Fruit fly (Drosophila melanogaster) whole organism, embryonic: ENCODE results near the gene Sr-CI.

Experiments
- Ada2b ChIP-seq: fragments of 200-800 bp; sonication (Bioruptor generic); IDR thresholded peaks from 2 replicates; pipeline ENCODE4 v1.3.6; 2022; ENCODE audit warnings: missing biosample characterization, missing genetic modification characterization
- Adf1 ChIP-seq: fragments of 200-800 bp; sonication (Bioruptor generic); IDR thresholded peaks from 2 replicates; pipeline ENCODE4 v1.3.6; 2022; ENCODE audit warnings: missing biosample characterization, missing genetic modification characterization
- B-H1 ChIP-seq: fragments of 200-800 bp; sonication (Bioruptor generic); IDR thresholded peaks from 3 replicates; pipeline ENCODE4 v1.3.6; 2022; ENCODE audit warnings: missing biosample characterization, missing genetic modification characterization
- CG10565 ChIP-seq: fragments of 200-800 bp; sonication (Bioruptor generic); optimal IDR thresholded peaks from 3 replicates; lab custom pipeline; 2016; ENCODE audit warnings: missing biosample characterization, mild to moderate bottlenecking, missing genetic modification characterization
- CG10654 ChIP-seq: fragments of 200-800 bp; sonication (Bioruptor generic); optimal IDR thresholded peaks from 2 replicates; lab custom pipeline; 2016; ENCODE audit warnings: missing biosample characterization, missing genetic modification characterization
- CG10959 ChIP-seq: fragments of 200-800 bp; sonication (Bioruptor generic); IDR thresholded peaks from 2 replicates; pipeline ENCODE4 v1.3.6; 2022; ENCODE audit warnings: missing biosample characterization, missing genetic modification characterization
- CG11093 ChIP-seq: fragments of 200-800 bp; sonication (Bioruptor generic); IDR thresholded peaks from 3 replicates; pipeline ENCODE4 v1.3.6; 2022; ENCODE audit warnings: missing biosample characterization, missing genetic modification characterization
- CG12236 ChIP-seq: fragments of 200-800 bp; sonication (Bioruptor generic); optimal IDR thresholded peaks from 2 replicates; lab custom pipeline; 2016; ENCODE audit warnings: missing biosample characterization, missing genetic modification characterization
- CG12391 ChIP-seq: fragments of 200-800 bp; sonication (Bioruptor generic); optimal IDR thresholded peaks from 3 replicates; lab custom pipeline; 2018; ENCODE audit warnings: missing biosample characterization, mild to moderate bottlenecking, missing genetic modification characterization, moderate library complexity
- CG13287 ChIP-seq: fragments of 200-800 bp; sonication (Bioruptor generic); IDR thresholded peaks from 2 replicates; pipeline ENCODE4 v1.3.6; 2022; ENCODE audit warnings: missing biosample characterization, missing genetic modification characterization; ENCODE audit not compliant: partially characterized antibody
- CG13894 ChIP-seq: fragments of 200-800 bp; sonication (Bioruptor generic); optimal IDR thresholded peaks from 3 replicates; lab custom pipeline; 2018; ENCODE audit warnings: missing biosample characterization, mild to moderate bottlenecking, missing genetic modification characterization, moderate library complexity
- CG14710 ChIP-seq: fragments of 200-800 bp; sonication (Bioruptor generic); optimal IDR thresholded peaks from 3 replicates; lab custom pipeline; 2019; ENCODE audit warnings: missing biosample characterization, mild to moderate bottlenecking, missing genetic modification characterization, moderate library complexity
- CG16815 ChIP-seq: fragments of 200-800 bp; sonication (Bioruptor generic); optimal IDR thresholded peaks from 3 replicates; lab custom pipeline; 2017; ENCODE audit warnings: missing biosample characterization, mild to moderate bottlenecking, missing genetic modification characterization
- CG17361 ChIP-seq: fragments of 200-800 bp; sonication (Bioruptor generic); IDR thresholded peaks from 3 replicates; pipeline ENCODE4 v1.3.6; 2022; ENCODE audit warnings: missing biosample characterization, missing genetic modification characterization
- CG17568 ChIP-seq: fragments of 200-800 bp; sonication (Bioruptor generic); optimal IDR thresholded peaks from 2 replicates; lab custom pipeline; 2018; ENCODE audit warnings: missing biosample characterization, mild to moderate bottlenecking, missing genetic modification characterization, moderate library complexity
- CG17802 ChIP-seq: fragments of 200-800 bp; sonication (Bioruptor generic); optimal IDR thresholded peaks from 2 replicates; lab custom pipeline; 2018; ENCODE audit warnings: missing biosample characterization, mild to moderate bottlenecking, missing genetic modification characterization, moderate library complexity
- CG18764 ChIP-seq: fragments of 200-800 bp; sonication (Bioruptor generic); optimal IDR thresholded peaks from 3 replicates; lab custom pipeline; 2016; ENCODE audit warnings: missing biosample characterization, missing genetic modification characterization
- CG2120 ChIP-seq: fragments of 200-800 bp; sonication (Bioruptor generic); optimal IDR thresholded peaks from 3 replicates; lab custom pipeline; 2016; ENCODE audit warnings: missing biosample characterization, missing genetic modification characterization
- CG32767 ChIP-seq: fragments of 200-800 bp; sonication (Bioruptor generic); IDR thresholded peaks from 2 replicates; pipeline ENCODE4 v1.3.6; 2022; ENCODE audit warnings: missing biosample characterization, missing genetic modification characterization
- CG4404 ChIP-seq: fragments of 200-800 bp; sonication (Bioruptor generic); IDR thresholded peaks from 2 replicates; pipeline ENCODE4 v1.3.6; 2022; ENCODE audit warnings: missing biosample characterization, missing genetic modification characterization
- CG4854 ChIP-seq: fragments of 200-800 bp; sonication (Bioruptor generic); optimal IDR thresholded peaks from 2 replicates; lab custom pipeline; 2016; ENCODE audit warnings: missing biosample characterization, missing genetic modification characterization, inconsistent platforms
- CG7963 ChIP-seq: fragments of 200-800 bp; sonication (Bioruptor generic); IDR thresholded peaks from 3 replicates; pipeline ENCODE4 v1.3.6; 2022; ENCODE audit warnings: missing biosample characterization, missing genetic modification characterization; ENCODE audit not compliant: partially characterized antibody
- CoRest ChIP-seq: fragments of 200-800 bp; sonication (Bioruptor generic); optimal IDR thresholded peaks from 3 replicates; lab custom pipeline; 2018; ENCODE audit warnings: missing biosample characterization, mild to moderate bottlenecking, missing genetic modification characterization, moderate library complexity
- D ChIP-seq, 2 experiments: fragments of 200-800 bp in 1 of 2; fragments of >200 bp in 1 of 2; sonication (Bioruptor generic) in 1 of 2; optimal IDR thresholded peaks; 2 replicates in 1 of 2; 3 replicates in 1 of 2; lab custom pipeline; 2017; ENCODE audit warnings: mild to moderate bottlenecking in 1 of 2, missing biosample characterization in 1 of 2, missing genetic modification characterization in 1 of 2, missing genetic modification reagents in 1 of 2
- D19A ChIP-seq: fragments of 200-800 bp; optimal IDR thresholded peaks from 3 replicates; lab custom pipeline; 2019; ENCODE audit warnings: missing biosample characterization, mild to moderate bottlenecking, missing genetic modification characterization, moderate library complexity
- Dp ChIP-seq: fragments of 200-800 bp; sonication (Bioruptor generic); optimal IDR thresholded peaks from 2 replicates; lab custom pipeline; 2018; ENCODE audit warnings: missing biosample characterization, mild to moderate bottlenecking, missing genetic modification characterization, moderate library complexity
- GATAe ChIP-seq: fragments of 200-800 bp; sonication (Bioruptor generic); conservative IDR thresholded peaks from 2 replicates; pipeline ENCODE4 v1.3.6; 2022; ENCODE audit warnings: missing biosample characterization, missing genetic modification characterization
- HLH4C ChIP-seq: fragments of 200-800 bp; sonication (Bioruptor generic); IDR thresholded peaks from 3 replicates; pipeline ENCODE4 v1.3.6; 2022; ENCODE audit warnings: missing biosample characterization, missing genetic modification characterization; ENCODE audit not compliant: partially characterized antibody
- HLHmδ ChIP-seq: fragments of 200-800 bp; sonication (Bioruptor generic); optimal IDR thresholded peaks from 2 replicates; lab custom pipeline; 2018; ENCODE audit warnings: missing biosample characterization, mild to moderate bottlenecking, missing genetic modification characterization, moderate library complexity
- HmgD ChIP-seq: fragments of 200-800 bp; sonication (Bioruptor generic); optimal IDR thresholded peaks from 3 replicates; lab custom pipeline; 2016; ENCODE audit warnings: missing biosample characterization, missing genetic modification characterization
- Lim3 ChIP-seq: fragments of 200-800 bp; sonication (Bioruptor generic); IDR thresholded peaks from 2 replicates; pipeline ENCODE4 v1.3.6; 2022; ENCODE audit warnings: missing biosample characterization, missing genetic modification characterization
- Ravus ChIP-seq: fragments of 200-800 bp; sonication (Bioruptor generic); IDR thresholded peaks from 2 replicates; pipeline ENCODE4 v1.3.6; 2022; ENCODE audit warnings: missing biosample characterization, missing genetic modification characterization
- Six4 ChIP-seq: fragments of 200-800 bp; sonication (Bioruptor generic); optimal IDR thresholded peaks from 2 replicates; lab custom pipeline; 2016; ENCODE audit warnings: missing biosample characterization, missing genetic modification characterization
- ase ChIP-seq: fragments of 200-800 bp; sonication (Bioruptor generic); IDR thresholded peaks from 3 replicates; pipeline ENCODE4 v1.3.6; 2022; ENCODE audit warnings: missing biosample characterization, missing genetic modification characterization
- bowl ChIP-seq: fragments of 200-800 bp; sonication (Bioruptor generic); IDR thresholded peaks from 2 replicates; pipeline ENCODE4 v1.3.6; 2022; ENCODE audit warnings: missing biosample characterization, missing genetic modification characterization
- cas ChIP-seq: fragments of 200-800 bp; sonication (Bioruptor generic); IDR thresholded peaks from 2 replicates; pipeline ENCODE4 v1.3.6; 2022; ENCODE audit warnings: missing biosample characterization, missing genetic modification characterization
- caup ChIP-seq: fragments of 200-800 bp; sonication (Bioruptor generic); optimal IDR thresholded peaks from 3 replicates; lab custom pipeline; 2017; ENCODE audit warnings: missing biosample characterization, mild to moderate bottlenecking, missing genetic modification characterization, moderate library complexity; ENCODE audit not compliant: severe bottlenecking
- dmrt99B ChIP-seq: fragments of 200-800 bp; sonication (Bioruptor generic); optimal IDR thresholded peaks from 2 replicates; lab custom pipeline; 2018; ENCODE audit warnings: missing biosample characterization, mild to moderate bottlenecking, missing genetic modification characterization, moderate library complexity
- fd64A ChIP-seq: fragments of 200-800 bp; sonication (Bioruptor generic); optimal IDR thresholded peaks from 3 replicates; lab custom pipeline; 2018; ENCODE audit warnings: missing biosample characterization, mild to moderate bottlenecking, missing genetic modification characterization
- gem ChIP-seq: fragments of 200-800 bp; sonication (Bioruptor generic); optimal IDR thresholded peaks from 2 replicates; lab custom pipeline; 2019; ENCODE audit warnings: missing biosample characterization, mild to moderate bottlenecking, missing genetic modification characterization, moderate library complexity
- grau ChIP-seq: fragments of 200-800 bp; optimal IDR thresholded peaks from 3 replicates; lab custom pipeline; 2019; ENCODE audit warnings: missing biosample characterization, mild to moderate bottlenecking, missing genetic modification characterization, moderate library complexity
- nmo ChIP-seq: fragments of 200-800 bp; sonication (Bioruptor generic); optimal IDR thresholded peaks from 2 replicates; lab custom pipeline; 2018; ENCODE audit warnings: missing biosample characterization, mild to moderate bottlenecking, missing genetic modification characterization, moderate library complexity
- pfk ChIP-seq: fragments of 200-800 bp; sonication (Bioruptor generic); optimal IDR thresholded peaks from 2 replicates; lab custom pipeline; 2018; ENCODE audit warnings: missing biosample characterization, mild to moderate bottlenecking, missing genetic modification characterization, moderate library complexity
- pum ChIP-seq: fragments of 200-800 bp; sonication (Bioruptor generic); optimal IDR thresholded peaks from 2 replicates; lab custom pipeline; 2016; ENCODE audit warnings: missing biosample characterization, missing genetic modification characterization
- sd ChIP-seq: fragments of 200-800 bp; sonication (Bioruptor generic); optimal IDR thresholded peaks from 3 replicates; lab custom pipeline; 2018; ENCODE audit warnings: missing biosample characterization, mild to moderate bottlenecking, missing genetic modification characterization, moderate library complexity
- slou ChIP-seq: fragments of 200-800 bp; sonication (Bioruptor generic); optimal IDR thresholded peaks from 3 replicates; lab custom pipeline; 2016; ENCODE audit warnings: missing biosample characterization, missing genetic modification characterization
- tio ChIP-seq: fragments of 200-800 bp; sonication (Bioruptor generic); optimal IDR thresholded peaks from 2 replicates; lab custom pipeline; 2017; ENCODE audit warnings: missing biosample characterization, missing genetic modification characterization, inconsistent platforms
- trem ChIP-seq: fragments of 200-800 bp; optimal IDR thresholded peaks from 3 replicates; lab custom pipeline; 2019; ENCODE audit warnings: missing biosample characterization, mild to moderate bottlenecking, missing genetic modification characterization, moderate library complexity
- vvl ChIP-seq: fragments of 200-800 bp; sonication (Bioruptor generic); IDR thresholded peaks from 2 replicates; pipeline ENCODE4 v1.3.6; 2022; ENCODE audit warnings: missing biosample characterization, missing genetic modification characterization
- zen ChIP-seq: fragments of 200-800 bp; sonication (Bioruptor generic); optimal IDR thresholded peaks from 3 replicates; lab custom pipeline; 2018; ENCODE audit warnings: missing biosample characterization, mild to moderate bottlenecking, missing genetic modification characterization, moderate library complexity

The Sr-CI gene

dm6 chr2L:4133078-4133477 lies 11.6 kb downstream of the Sr-CI start (continued):
- TF ChIP-seq CG13287 (GFP tag; lab: Robert Waterston, UW) (no peak), CG7963 (GFP tag; lab: Robert Waterston, UW) (no peak), gem (tag; lab: Kevin White, UChicago) (peak; percentile 44), HmgD (GFP tag; lab: Kevin White, UChicago) (no peak), CG14710 (tag; lab: Kevin White, UChicago) (peak; percentile 64), vvl (peak; percentile 49; the same call in 1 of the 2 replicates), CG16815 (GFP tag; lab: Kevin White, UChicago) (no peak), trem (tag; lab: Kevin White, UChicago) (peak; percentile 33), CoRest (tag; lab: Kevin White, UChicago) (peak; percentile 5), GATAe (GFP tag; lab: Robert Waterston, UW) (0 out of 2 replicates have a peak, but pooled peaks have one; percentile 28), zen (tag; lab: Kevin White, UChicago) (peak; percentile 7), sd (tag; lab: Kevin White, UChicago) (no peak), cas (GFP tag; lab: Robert Waterston, UW) (no peak), pum (GFP tag; lab: Kevin White, UChicago) (no peak), CG2120 (GFP tag; lab: Kevin White, UChicago) (peak; percentile 50), CG18764 (GFP tag; lab: Kevin White, UChicago) (peak; percentile 31), HLH4C (no peak), fd64A (GFP tag; lab: Kevin White, UChicago) (peak; percentile 43), CG4404 (GFP tag; lab: Robert Waterston, UW) (peak; percentile 53), Dp (GFP tag; lab: Kevin White, UChicago) (no peak), D19A (tag; lab: Kevin White, UChicago) (peak; percentile 26), slou (GFP tag; lab: Kevin White, UChicago) (no peak), Ravus (GFP tag; lab: Robert Waterston, UW) (no peak), CG17361 (GFP tag; lab: Robert Waterston, UW) (peak; percentile 77), B-H1 (peak; percentile 68), CG10959 (GFP tag; lab: Robert Waterston, UW) (no peak), ase (peak; percentile 70), CG17802 (tag; lab: Kevin White, UChicago) (peak; percentile 22), HLHmδ (GFP tag; lab: Kevin White, UChicago) (no peak), Adf1 (GFP tag; lab: Robert Waterston, UW) (no peak), D (optimal IDR thresholded peaks at IDR 0.05; lab: Kevin White, UChicago) (no peak), D (GFP tag; optimal IDR thresholded peaks at IDR 0.05; lab: Kevin White, UChicago) (peak; percentile 39), nmo (GFP tag; lab: Kevin White, UChicago) (peak; percentile 4), grau (tag; lab: Kevin White, UChicago) (peak; percentile 12), Six4 (GFP tag; lab: Kevin White, UChicago) (peak; percentile 16), Lim3 (GFP tag; lab: Robert Waterston, UW) (no peak), CG17568 (GFP tag; lab: Kevin White, UChicago) (no peak), CG13894 (tag; lab: Kevin White, UChicago) (no peak), caup (GFP tag; lab: Kevin White, UChicago) (peak; percentile 18), CG12391 (tag; lab: Kevin White, UChicago) (peak; percentile 12), tio (GFP tag; lab: Kevin White, UChicago) (no peak), dmrt99B (tag; lab: Kevin White, UChicago) (peak; percentile 70), bowl (GFP tag; lab: Robert Waterston, UW) (peak; percentile 37; the same call in 1 of the 2 replicates), CG32767 (no peak), CG12236 (GFP tag; lab: Kevin White, UChicago) (no peak), CG10654 (GFP tag; lab: Kevin White, UChicago) (peak; percentile 27), CG10565 (GFP tag; lab: Kevin White, UChicago) (no peak), pfk (GFP tag; lab: Kevin White, UChicago) (no peak), CG11093 (GFP tag; lab: Robert Waterston, UW) (peak; percentile 65; the same call in 2 of the 3 replicates), Ada2b (peak; percentile 26; the same call in 1 of the 2 replicates), CG4854 (GFP tag; lab: Kevin White, UChicago) (no peak)
